Worm (Caenorhabditis elegans) whole organism, late embryonic: ENCODE measurements around the gene lon-2.

Experiments used
- C38D4.7 ChIP-seq: fragments of 200-800 bp; sonication (Bioruptor generic); optimal IDR thresholded peaks from 2 replicates; lab custom pipeline; 2018; ENCODE audit warnings: mild to moderate bottlenecking, missing genetic modification characterization, moderate library complexity, missing compliant biosample characterization
- K02D7.2 ChIP-seq: sonication (generic microtip); optimal IDR thresholded peaks from 2 replicates; lab custom pipeline; 2017; ENCODE audit warnings: mild to moderate bottlenecking, missing genetic modification characterization, missing compliant biosample characterization
- K09A11.1 ChIP-seq: sonication (generic microtip); optimal IDR thresholded peaks from 2 replicates; lab custom pipeline; 2017; ENCODE audit warnings: antibody characterized with exemption, mild to moderate bottlenecking, missing genetic modification characterization, missing compliant biosample characterization; ENCODE audit not compliant: insufficient read depth
- T23F11.4 ChIP-seq: fragments of 200-800 bp; sonication (Bioruptor generic); optimal IDR thresholded peaks from 2 replicates; lab custom pipeline; 2018; ENCODE audit warnings: mild to moderate bottlenecking, missing genetic modification characterization, missing compliant biosample characterization
- Y22D7AL.16 ChIP-seq: sonication (generic microtip); optimal IDR thresholded peaks from 2 replicates; lab custom pipeline; 2016; ENCODE audit warnings: missing genetic modification characterization, missing compliant biosample characterization
- ceh-14 ChIP-seq: sonication (generic microtip); optimal IDR thresholded peaks from 2 replicates; lab custom pipeline; 2016; ENCODE audit warnings: missing genotype, missing genetic modification characterization, missing compliant biosample characterization
- ceh-22 ChIP-seq: sonication (generic microtip); optimal IDR thresholded peaks from 2 replicates; lab custom pipeline; 2017; ENCODE audit warnings: missing biosample characterization, missing genetic modification characterization
- ceh-30 ChIP-seq: fragments of 150-350 bp; optimal IDR thresholded peaks from 2 replicates; lab custom pipeline; 2014; ENCODE audit warnings: missing biosample characterization, missing genetic modification characterization
- ceh-31 ChIP-seq: sonication (generic microtip); optimal IDR thresholded peaks from 2 replicates; lab custom pipeline; 2016; ENCODE audit warnings: missing genetic modification characterization, missing compliant biosample characterization
- ceh-34 ChIP-seq: sonication (generic microtip); optimal IDR thresholded peaks from 2 replicates; lab custom pipeline; 2016; ENCODE audit warnings: mild to moderate bottlenecking, missing genetic modification characterization, missing compliant biosample characterization
- ceh-45 ChIP-seq: fragments of 200-800 bp; sonication (Bioruptor generic); IDR thresholded peaks from 2 replicates; pipeline ENCODE4 v1.3.6; 2022; ENCODE audit warnings: missing genetic modification reagents, missing genetic modification characterization, missing compliant biosample characterization
- ceh-6 ChIP-seq: fragments of 200-800 bp; sonication (Bioruptor generic); optimal IDR thresholded peaks from 2 replicates; lab custom pipeline; 2018; ENCODE audit warnings: mild to moderate bottlenecking, missing genetic modification characterization, missing compliant biosample characterization
- che-1 ChIP-seq: sonication (generic microtip); optimal IDR thresholded peaks from 2 replicates; lab custom pipeline; 2016; ENCODE audit warnings: mild to moderate bottlenecking, missing genetic modification characterization, missing compliant biosample characterization
- dmd-4 ChIP-seq: sonication (generic microtip); optimal IDR thresholded peaks from 2 replicates; lab custom pipeline; 2016; ENCODE audit warnings: borderline replicate concordance, missing genetic modification characterization, missing compliant biosample characterization
- dve-1 ChIP-seq: sonication (generic microtip); optimal IDR thresholded peaks from 2 replicates; lab custom pipeline; 2017; ENCODE audit warnings: antibody characterized with exemption, mild to moderate bottlenecking, missing genetic modification characterization, missing compliant biosample characterization
- elt-4 ChIP-seq: sonication (generic microtip); optimal IDR thresholded peaks from 2 replicates; lab custom pipeline; 2016; ENCODE audit warnings: missing genetic modification characterization, missing compliant biosample characterization
- eyg-1 ChIP-seq: sonication (generic microtip); optimal IDR thresholded peaks from 2 replicates; lab custom pipeline; 2016; ENCODE audit warnings: missing genotype, missing genetic modification characterization, missing compliant biosample characterization
- fax-1 ChIP-seq: sonication (generic microtip); optimal IDR thresholded peaks from 2 replicates; lab custom pipeline; 2016; ENCODE audit warnings: missing genotype, missing genetic modification characterization, missing compliant biosample characterization
- fkh-6 ChIP-seq: sonication (generic microtip); optimal IDR thresholded peaks from 2 replicates; lab custom pipeline; 2016; ENCODE audit warnings: missing genetic modification characterization, missing compliant biosample characterization
- gmeb-2 ChIP-seq: sonication (generic microtip); optimal IDR thresholded peaks from 2 replicates; lab custom pipeline; 2016; ENCODE audit warnings: missing genetic modification characterization, inconsistent platforms, missing compliant biosample characterization
- hlh-13 ChIP-seq: fragments of 200-800 bp; sonication (Bioruptor generic); optimal IDR thresholded peaks from 2 replicates; lab custom pipeline; 2018; ENCODE audit warnings: mild to moderate bottlenecking, missing genetic modification characterization, missing compliant biosample characterization
- hlh-15 ChIP-seq: sonication (generic microtip); optimal IDR thresholded peaks from 2 replicates; lab custom pipeline; 2016; ENCODE audit warnings: missing genetic modification characterization, missing compliant biosample characterization
- hlh-6 ChIP-seq: sonication (generic microtip); optimal IDR thresholded peaks from 2 replicates; lab custom pipeline; 2016; ENCODE audit warnings: missing genotype, missing genetic modification characterization, missing compliant biosample characterization
- lim-6 ChIP-seq: sonication (generic microtip); optimal IDR thresholded peaks from 2 replicates; lab custom pipeline; 2016; ENCODE audit warnings: missing genetic modification characterization, missing compliant biosample characterization
- lin-11 ChIP-seq: fragments of 200-800 bp; sonication (Bioruptor generic); optimal IDR thresholded peaks from 2 replicates; lab custom pipeline; 2018; ENCODE audit warnings: mild to moderate bottlenecking, missing genetic modification characterization, missing compliant biosample characterization
- mec-3 ChIP-seq: sonication (generic microtip); optimal IDR thresholded peaks from 2 replicates; lab custom pipeline; 2016; ENCODE audit warnings: borderline replicate concordance, missing genetic modification characterization, missing compliant biosample characterization
- nhr-11 ChIP-seq: fragments of 150-350 bp; optimal IDR thresholded peaks from 2 replicates; lab custom pipeline; 2014; ENCODE audit warnings: missing biosample characterization, missing genetic modification characterization
- npax-4 ChIP-seq: sonication (generic microtip); optimal IDR thresholded peaks from 2 replicates; lab custom pipeline; 2016; ENCODE audit warnings: missing genetic modification characterization, missing compliant biosample characterization
- odd-2 ChIP-seq: sonication (generic microtip); optimal IDR thresholded peaks from 2 replicates; lab custom pipeline; 2017; ENCODE audit warnings: antibody characterized with exemption, mild to moderate bottlenecking, missing genetic modification characterization, missing compliant biosample characterization
- pag-3 ChIP-seq: sonication (generic microtip); optimal IDR thresholded peaks from 2 replicates; lab custom pipeline; 2016; ENCODE audit warnings: missing compliant biosample characterization, missing genetic modification characterization, borderline replicate concordance
- pax-1 ChIP-seq: fragments of 150-350 bp; optimal IDR thresholded peaks from 2 replicates; lab custom pipeline; 2014; ENCODE audit warnings: missing biosample characterization, missing genetic modification characterization
- pha-2 ChIP-seq: sonication (generic microtip); optimal IDR thresholded peaks from 2 replicates; lab custom pipeline; 2017; ENCODE audit warnings: mild to moderate bottlenecking, missing genetic modification characterization, missing compliant biosample characterization
- pha-4 ChIP-seq: fragments of 150-350 bp; optimal IDR thresholded peaks from 2 replicates; lab custom pipeline; 2018; ENCODE audit warnings: missing biosample characterization, missing genetic modification reagents, missing genetic modification characterization
- pqm-1 ChIP-seq: sonication (generic microtip); optimal IDR thresholded peaks from 2 replicates; lab custom pipeline; 2016; ENCODE audit warnings: missing genetic modification characterization, missing compliant biosample characterization
- pros-1 ChIP-seq: fragments of 150-350 bp; optimal IDR thresholded peaks from 2 replicates; lab custom pipeline; 2014; ENCODE audit warnings: missing biosample characterization, missing genetic modification reagents, missing genetic modification characterization
- ref-2 ChIP-seq: sonication (generic microtip); optimal IDR thresholded peaks from 2 replicates; lab custom pipeline; 2016; ENCODE audit warnings: missing genetic modification characterization, missing compliant biosample characterization
- rnt-1 ChIP-seq: sonication (generic microtip); optimal IDR thresholded peaks from 2 replicates; lab custom pipeline; 2016; ENCODE audit warnings: missing genetic modification characterization, missing compliant biosample characterization
- sdc-2 ChIP-seq: sonication (generic microtip); optimal IDR thresholded peaks from 2 replicates; lab custom pipeline; 2016; ENCODE audit warnings: missing genotype, missing genetic modification characterization, missing compliant biosample characterization
- sox-2 ChIP-seq: fragments of 200-800 bp; sonication (Bioruptor generic); IDR thresholded peaks from 2 replicates; pipeline ENCODE4 v1.3.6; 2022; ENCODE audit warnings: missing genetic modification reagents, missing genetic modification characterization, missing compliant biosample characterization
- sox-4 ChIP-seq: sonication (generic microtip); optimal IDR thresholded peaks from 2 replicates; lab custom pipeline; 2017; ENCODE audit warnings: mild to moderate bottlenecking, missing genetic modification characterization, inconsistent platforms, missing compliant biosample characterization
- syd-9 ChIP-seq: sonication (generic microtip); optimal IDR thresholded peaks from 2 replicates; lab custom pipeline; 2016; ENCODE audit warnings: mild to moderate bottlenecking, missing genetic modification characterization, moderate library complexity, missing compliant biosample characterization
- tbx-2 ChIP-seq: sonication (generic microtip); optimal IDR thresholded peaks from 2 replicates; lab custom pipeline; 2016; ENCODE audit warnings: missing genetic modification characterization, missing compliant biosample characterization
- tbx-7 ChIP-seq: sonication (generic microtip); optimal IDR thresholded peaks from 2 replicates; lab custom pipeline; 2016; ENCODE audit warnings: missing genotype, missing genetic modification characterization, missing compliant biosample characterization
- unc-55 ChIP-seq: sonication (generic microtip); optimal IDR thresholded peaks from 2 replicates; lab custom pipeline; 2017; ENCODE audit warnings: missing biosample characterization, missing genetic modification reagents, missing genetic modification characterization
- zip-5 ChIP-seq: sonication (generic microtip); optimal IDR thresholded peaks from 2 replicates; lab custom pipeline; 2016; ENCODE audit warnings: missing genetic modification characterization, missing compliant biosample characterization
- ztf-16 ChIP-seq: sonication (generic microtip); optimal IDR thresholded peaks from 2 replicates; lab custom pipeline; 2017; ENCODE audit warnings: missing genetic modification characterization, missing compliant biosample characterization

The lon-2 gene

ce11 chrX:4711698-4712329 lies 37.1 kb downstream of the lon-2 start, which contains the start of the genes dnj-14 and glit-1 (continued):
- TF ChIP-seq pqm-1 (tag; lab: Kevin White, UChicago), result peak; percentile 68
- peak; percentile 23 for TF ChIP-seq fkh-6
- TF ChIP-seq ceh-45 (GFP tag; lab: Robert Waterston, UW), result 0 out of 2 replicates have a peak, but pooled peaks have one; percentile 9
- TF ChIP-seq mec-3 (tag; lab: Kevin White, UChicago), result no peak
- no peak for TF ChIP-seq K02D7.2 (tag; lab: Kevin White, UChicago)
- TF ChIP-seq ceh-30 (tag; lab: Kevin White, UChicago), result no peak
- TF ChIP-seq rnt-1 (tag; lab: Kevin White, UChicago), result peak; percentile 73
- TF ChIP-seq syd-9, result peak; percentile 60
- TF ChIP-seq odd-2 (tag; lab: Kevin White, UChicago), result no peak
- TF ChIP-seq dve-1, result peak; percentile 38
- TF ChIP-seq ceh-6 (GFP tag; lab: Kevin White, UChicago), result no peak
- TF ChIP-seq dmd-4, result no peak
- TF ChIP-seq pha-2 (tag; lab: Kevin White, UChicago), result no peak
- TF ChIP-seq ref-2 (tag; lab: Kevin White, UChicago), result peak; percentile 87
- TF ChIP-seq Y22D7AL.16 (tag; lab: Kevin White, UChicago), result no peak
- no peak for TF ChIP-seq pax-1 (tag; lab: Kevin White, UChicago)
- peak; percentile 91 for TF ChIP-seq tbx-2 (tag; lab: Kevin White, UChicago)
- TF ChIP-seq ztf-16 (tag; lab: Kevin White, UChicago), result no peak
- peak; percentile 81 for TF ChIP-seq ceh-34 (tag; lab: Kevin White, UChicago)
- TF ChIP-seq sdc-2 (tag; lab: Kevin White, UChicago), result peak; percentile 78
- TF ChIP-seq ceh-14 (tag; lab: Kevin White, UChicago), result peak; percentile 43
- TF ChIP-seq pros-1 (tag; lab: Kevin White, UChicago), result no peak
- TF ChIP-seq hlh-6, result no peak
- TF ChIP-seq ceh-22 (tag; lab: Kevin White, UChicago), result peak; percentile 21
- TF ChIP-seq nhr-11 (tag; lab: Kevin White, UChicago), result no peak
- TF ChIP-seq zip-5 (tag; lab: Kevin White, UChicago), result no peak
- TF ChIP-seq sox-4 (tag; lab: Kevin White, UChicago), result no peak
- no peak for TF ChIP-seq lin-11 (tag; lab: Kevin White, UChicago)
- peak; percentile 6 for TF ChIP-seq lim-6 (tag; lab: Kevin White, UChicago)
- TF ChIP-seq eyg-1 (tag; lab: Kevin White, UChicago), result peak; percentile 35
- peak; percentile 58 for TF ChIP-seq T23F11.4
- TF ChIP-seq gmeb-2 (tag; lab: Kevin White, UChicago), result peak; percentile 27
- TF ChIP-seq hlh-13 (GFP tag; lab: Kevin White, UChicago), result no peak
- no peak for TF ChIP-seq che-1
- TF ChIP-seq sox-2, result no peak
- TF ChIP-seq K09A11.1, result peak; percentile 16
- no peak for TF ChIP-seq tbx-7
- no peak for TF ChIP-seq pag-3 (tag; lab: Kevin White, UChicago)
- peak; percentile 88 for TF ChIP-seq ceh-31
- TF ChIP-seq unc-55 (GFP tag; lab: Kevin White, UChicago), result peak; percentile 85
- TF ChIP-seq fax-1 (tag; lab: Kevin White, UChicago), result no peak
- no peak for TF ChIP-seq hlh-15 (tag; lab: Kevin White, UChicago)
- no peak for TF ChIP-seq C38D4.7 (GFP tag; lab: Kevin White, UChicago)
- TF ChIP-seq pha-4 (tag; lab: Kevin White, UChicago), result no peak
- TF ChIP-seq npax-4 (tag; lab: Kevin White, UChicago), result no peak
- TF ChIP-seq elt-4 (tag; lab: Kevin White, UChicago), result no peak
